Worm (Caenorhabditis elegans) whole organism, L4 larva: ENCODE results near the gene bed-3.

ENCODE experiments used
- F26F4.8 ChIP-seq: fragments of 200-800 bp; sonication (Bioruptor generic); conservative IDR thresholded peaks from 2 replicates; pipeline ENCODE4 v1.3.6; 2022; ENCODE audit warnings: missing genetic modification characterization, missing compliant biosample characterization
- F49E8.2 ChIP-seq: sonication (generic microtip); optimal IDR thresholded peaks from 2 replicates; lab custom pipeline; 2016; ENCODE audit warnings: missing compliant biosample characterization, mild to moderate bottlenecking, missing genetic modification characterization, borderline replicate concordance
- R02D3.7 ChIP-seq: fragments of 150-350 bp; sonication (generic microtip); optimal IDR thresholded peaks from 3 replicates; lab custom pipeline; 2014; ENCODE audit warnings: missing biosample characterization, missing genetic modification characterization
- Y105C5A.15 ChIP-seq: fragments of 200-800 bp; sonication (Bioruptor generic); IDR thresholded peaks from 2 replicates; pipeline ENCODE4 v1.3.6; 2022; ENCODE audit warnings: missing genetic modification characterization, missing compliant biosample characterization
- Y5F2A.4 ChIP-seq: fragments of 200-800 bp; sonication (Bioruptor generic); optimal IDR thresholded peaks from 2 replicates; lab custom pipeline; 2018; ENCODE audit warnings: mild to moderate bottlenecking, missing genetic modification characterization, missing compliant biosample characterization
- ama-1 ChIP-seq: fragments of 150-350 bp; optimal IDR thresholded peaks from 2 replicates; lab custom pipeline; 2014; ENCODE audit warnings: inconsistent platforms, mixed read lengths
- ceh-20 ChIP-seq: fragments of 200-800 bp; sonication (Bioruptor generic); IDR thresholded peaks from 2 replicates; pipeline ENCODE4 v1.3.6; 2022; ENCODE audit warnings: missing genetic modification reagents, missing genetic modification characterization, missing compliant biosample characterization
- ctbp-1 ChIP-seq: fragments of 200-800 bp; sonication (Bioruptor generic); IDR thresholded peaks from 2 replicates; pipeline ENCODE4 v1.3.6; 2022; ENCODE audit warnings: missing genetic modification reagents, missing genetic modification characterization, missing compliant biosample characterization
- daf-16 ChIP-seq, 3 experiments: sonication (generic microtip); optimal IDR thresholded peaks; 2 replicates each; lab custom pipeline; 2016 to 2017; ENCODE audit warnings: missing genetic modification characterization in 3 of 3, missing genetic modification reagents in 3 of 3, mild to moderate bottlenecking in 2 of 3, missing compliant biosample characterization in 2 of 3, missing biosample characterization in 1 of 3, moderate library complexity in 1 of 3
- dmd-6 ChIP-seq: fragments of 200-800 bp; sonication (Bioruptor generic); IDR thresholded peaks from 2 replicates; pipeline ENCODE4 v1.3.6; 2022; ENCODE audit warnings: missing genetic modification reagents, missing genetic modification characterization, missing compliant biosample characterization
- dve-1 ChIP-seq: sonication (generic microtip); optimal IDR thresholded peaks from 2 replicates; lab custom pipeline; 2017; ENCODE audit warnings: antibody characterized with exemption, mild to moderate bottlenecking, missing genetic modification characterization, missing compliant biosample characterization; ENCODE audit not compliant: insufficient read depth
- fkh-10 ChIP-seq: fragments of 150-350 bp; optimal IDR thresholded peaks from 2 replicates; lab custom pipeline; 2014; ENCODE audit warnings: missing biosample characterization, missing genetic modification reagents, missing genetic modification characterization
- gei-8 ChIP-seq: fragments of 200-800 bp; sonication (Bioruptor generic); optimal IDR thresholded peaks from 2 replicates; lab custom pipeline; 2018; ENCODE audit warnings: mild to moderate bottlenecking, missing genetic modification characterization, missing compliant biosample characterization
- hlh-11 ChIP-seq: fragments of 200-800 bp; sonication (Bioruptor generic); optimal IDR thresholded peaks from 2 replicates; lab custom pipeline; 2018; ENCODE audit warnings: mild to moderate bottlenecking, missing genetic modification characterization, missing compliant biosample characterization
- hlh-30 ChIP-seq: sonication (generic microtip); optimal IDR thresholded peaks from 2 replicates; lab custom pipeline; 2017; ENCODE audit warnings: antibody characterized with exemption, mild to moderate bottlenecking, missing genetic modification characterization, missing compliant biosample characterization; ENCODE audit not compliant: insufficient read depth
- lim-7 ChIP-seq: fragments of 200-800 bp; sonication (Bioruptor generic); IDR thresholded peaks from 2 replicates; pipeline ENCODE4 v1.3.6; 2022; ENCODE audit warnings: missing genetic modification characterization, missing compliant biosample characterization
- lin-1 ChIP-seq: fragments of 200-800 bp; sonication (Bioruptor generic); IDR thresholded peaks from 2 replicates; pipeline ENCODE4 v1.3.6; 2022; ENCODE audit warnings: missing genetic modification reagents, missing genetic modification characterization, missing compliant biosample characterization
- lin-15B ChIP-seq: fragments of 150-350 bp; sonication (generic microtip); optimal IDR thresholded peaks from 3 replicates; lab custom pipeline; 2014; ENCODE audit warnings: missing biosample characterization, missing genetic modification characterization
- lir-3 ChIP-seq: sonication (generic microtip); optimal IDR thresholded peaks from 2 replicates; lab custom pipeline; 2016; ENCODE audit warnings: mild to moderate bottlenecking, missing genetic modification characterization, missing compliant biosample characterization
- lsy-2 ChIP-seq, 2 experiments: fragments of 150-350 bp in 1 of 2; sonication (generic microtip) in 1 of 2; optimal IDR thresholded peaks; 2 replicates each; lab custom pipeline; 2014 to 2017; ENCODE audit warnings: missing biosample characterization in 2 of 2, missing genetic modification characterization in 2 of 2
- mdl-1 ChIP-seq, 2 experiments: fragments of 150-350 bp in 1 of 2; sonication (generic microtip) in 1 of 2; optimal IDR thresholded peaks; 2 replicates each; lab custom pipeline; 2014 to 2017; ENCODE audit warnings: missing biosample characterization in 2 of 2, missing genetic modification characterization in 2 of 2
- mep-1 ChIP-seq: fragments of 150-350 bp; sonication (generic microtip); optimal IDR thresholded peaks from 3 replicates; lab custom pipeline; 2014; ENCODE audit warnings: missing biosample characterization, missing genetic modification characterization
- mes-2 ChIP-seq: sonication (generic microtip); optimal IDR thresholded peaks from 2 replicates; lab custom pipeline; 2016; ENCODE audit warnings: missing genotype, mild to moderate bottlenecking, missing genetic modification characterization, missing compliant biosample characterization; ENCODE audit not compliant: poor library complexity, severe bottlenecking
- mxl-2 ChIP-seq: fragments of 200-800 bp; sonication (Bioruptor generic); conservative IDR thresholded peaks from 2 replicates; pipeline ENCODE4 v1.3.6; 2022; ENCODE audit warnings: missing genetic modification reagents, missing genetic modification characterization, missing compliant biosample characterization
- mxl-3 ChIP-seq: fragments of 200-800 bp; sonication (Bioruptor generic); optimal IDR thresholded peaks from 2 replicates; lab custom pipeline; 2018; ENCODE audit warnings: mild to moderate bottlenecking, missing genetic modification characterization, missing compliant biosample characterization
- nhr-25 ChIP-seq: sonication (generic microtip); optimal IDR thresholded peaks from 2 replicates; lab custom pipeline; 2017; ENCODE audit warnings: missing genetic modification characterization, mild to moderate bottlenecking, missing compliant biosample characterization, antibody characterized with exemption, moderate library complexity, borderline replicate concordance; ENCODE audit not compliant: insufficient read depth
- nhr-28 ChIP-seq: fragments of 150-350 bp; optimal IDR thresholded peaks from 2 replicates; lab custom pipeline; 2014; ENCODE audit warnings: missing biosample characterization, missing genetic modification characterization
- nhr-42 ChIP-seq: fragments of 200-800 bp; sonication (Bioruptor generic); IDR thresholded peaks from 2 replicates; pipeline ENCODE4 v1.3.6; 2022; ENCODE audit warnings: missing genetic modification characterization, missing compliant biosample characterization
- nhr-6 ChIP-seq: fragments of 150-350 bp; optimal IDR thresholded peaks from 2 replicates; lab custom pipeline; 2014; ENCODE audit warnings: missing biosample characterization, missing genetic modification characterization
- pqm-1 ChIP-seq: sonication (generic microtip); optimal IDR thresholded peaks from 2 replicates; lab custom pipeline; 2017; ENCODE audit warnings: missing biosample characterization, missing genetic modification characterization
- sdz-12 ChIP-seq: fragments of 200-800 bp; sonication (Bioruptor generic); optimal IDR thresholded peaks from 2 replicates; lab custom pipeline; 2018; ENCODE audit warnings: mild to moderate bottlenecking, missing genetic modification characterization, missing compliant biosample characterization
- tag-97 ChIP-seq: fragments of 200-800 bp; sonication (Bioruptor generic); IDR thresholded peaks from 2 replicates; pipeline ENCODE4 v1.3.6; 2022; ENCODE audit warnings: missing genetic modification characterization, missing compliant biosample characterization
- tra-1 ChIP-seq: fragments of 200-800 bp; sonication (Bioruptor generic); IDR thresholded peaks from 2 replicates; pipeline ENCODE4 v1.3.6; 2022; ENCODE audit warnings: missing genetic modification reagents, missing genetic modification characterization, missing compliant biosample characterization
- unc-62 ChIP-seq, 3 experiments: fragments of 150-350 bp in 1 of 3; sonication (generic microtip); optimal IDR thresholded peaks in 2 of 3; peaks in 1 of 3; 1 replicate in 1 of 3; 2 replicates in 2 of 3; lab custom pipeline; 2014 to 2017; ENCODE audit warnings: missing biosample characterization in 3 of 3, missing genetic modification characterization in 3 of 3, missing genetic modification reagents in 3 of 3, missing genotype in 1 of 3
- vab-7 ChIP-seq: fragments of 200-800 bp; sonication (Bioruptor generic); IDR thresholded peaks from 2 replicates; pipeline ENCODE4 v1.3.6; 2022; ENCODE audit warnings: missing genetic modification reagents, missing genetic modification characterization, missing compliant biosample characterization
- zfp-2 ChIP-seq: sonication (generic microtip); optimal IDR thresholded peaks from 2 replicates; lab custom pipeline; 2016; ENCODE audit warnings: mild to moderate bottlenecking, missing genetic modification characterization, missing compliant biosample characterization
- zip-11 ChIP-seq: fragments of 200-800 bp; sonication (Bioruptor generic); IDR thresholded peaks from 2 replicates; pipeline ENCODE4 v1.3.6; 2022; ENCODE audit warnings: missing genetic modification characterization, missing compliant biosample characterization
- zip-2 ChIP-seq: fragments of 150-350 bp; optimal IDR thresholded peaks from 2 replicates; lab custom pipeline; 2014; ENCODE audit warnings: missing biosample characterization, missing genetic modification characterization

Gene bed-3

DNA sequence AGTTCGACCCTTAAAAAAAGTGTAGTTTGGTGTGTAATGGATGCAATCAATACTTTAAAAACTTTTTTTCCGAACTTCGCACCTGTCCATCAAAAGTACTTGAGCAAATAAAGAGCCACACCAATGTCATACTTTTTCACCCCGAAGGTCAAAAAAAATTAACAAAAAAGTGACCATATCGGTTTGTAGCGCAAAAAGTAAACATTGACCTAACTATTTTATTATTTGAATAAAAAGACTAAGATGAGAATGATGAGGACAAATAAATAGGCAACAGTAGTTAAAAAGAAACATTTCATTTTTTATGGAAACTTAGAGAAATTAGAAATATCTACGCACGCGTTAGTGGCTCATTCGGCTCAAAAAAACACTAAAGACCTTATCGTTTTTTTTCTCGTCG is 47.0 kb upstream of the bed-3 start:
- no peak for TF ChIP-seq sdz-12 (GFP tag; lab: Kevin White, UChicago)
- TF ChIP-seq ama-1 (lab: Kevin White, UChicago): no peak
- no peak for TF ChIP-seq F26F4.8
- TF ChIP-seq mxl-3 (GFP tag; lab: Kevin White, UChicago): no peak
- no peak for TF ChIP-seq nhr-6 (tag; lab: Kevin White, UChicago)
- no peak for TF ChIP-seq ceh-20 (GFP tag; lab: Robert Waterston, UW)
- no peak for TF ChIP-seq mxl-2
- TF ChIP-seq lin-15B (tag; lab: Kevin White, UChicago): no peak
- no peak for TF ChIP-seq R02D3.7
- TF ChIP-seq zip-2 (tag; lab: Kevin White, UChicago): no peak

- TF ChIP-seq Y5F2A.4 (GFP tag; lab: Kevin White, UChicago) (no peak), ctbp-1 (GFP tag; lab: Robert Waterston, UW) (no peak)
- TF ChIP-seq, all 104 proteins: peak for 0
Observed at ce11 chrIV:9872210-9872609, 44.1 kb upstream of the bed-3 start.

- peak; percentile 69 for TF ChIP-seq pqm-1 (tag; lab: Kevin White, UChicago)
- peak; percentile 30 for TF ChIP-seq mep-1
- no peak for TF ChIP-seq tra-1 (GFP tag; lab: Robert Waterston, UW)
- no peak for TF ChIP-seq lin-15B (tag; lab: Kevin White, UChicago)
- TF ChIP-seq mdl-1 (tag; optimal IDR thresholded peaks at IDR 0.05; lab: Kevin White, UChicago): peak in 1 of 2 experiments; percentile 44
- TF ChIP-seq vab-7 (GFP tag; lab: Robert Waterston, UW): no peak
- no peak for TF ChIP-seq nhr-25 (tag; lab: Kevin White, UChicago)
- TF ChIP-seq Y105C5A.15 (GFP tag; lab: Robert Waterston, UW): no peak
- peak in 1 of 2 experiments; percentile 51 for TF ChIP-seq unc-62 (GFP tag; optimal IDR thresholded peaks at IDR 0.05 in 1 of 2; lab: Kevin White, UChicago)
- TF ChIP-seq unc-62 (tag; optimal IDR thresholded peaks at IDR 0.05; lab: Kevin White, UChicago): no peak
- TF ChIP-seq mxl-3 (GFP tag; lab: Kevin White, UChicago): no peak
- TF ChIP-seq dmd-6: peak; percentile 46; the same call in 1 of the 2 replicates
- peak; percentile 43 for TF ChIP-seq hlh-30
- peak; percentile 47 for TF ChIP-seq hlh-11 (tag; lab: Kevin White, UChicago)
- TF ChIP-seq tag-97: no peak
- TF ChIP-seq lin-1: no peak
- no peak for TF ChIP-seq daf-16 (GFP tag; optimal IDR thresholded peaks at IDR 0.05; lab: Kevin White, UChicago)
- TF ChIP-seq daf-16 (tag; optimal IDR thresholded peaks at IDR 0.05; lab: Kevin White, UChicago): peak; percentile 85
- TF ChIP-seq dve-1 (tag; lab: Kevin White, UChicago): peak; percentile 64
- TF ChIP-seq zip-11 (GFP tag; lab: Robert Waterston, UW): no peak
- no peak for TF ChIP-seq nhr-42 (GFP tag; lab: Robert Waterston, UW)
- TF ChIP-seq F49E8.2 (tag; lab: Kevin White, UChicago): no peak
- TF ChIP-seq fkh-10 (GFP tag; lab: Kevin White, UChicago): no peak
- no peak for TF ChIP-seq lir-3 (tag; lab: Kevin White, UChicago)
- no peak for TF ChIP-seq zfp-2
- peak in 1 of 2 experiments; percentile 19 for TF ChIP-seq lsy-2 (tag; optimal IDR thresholded peaks at IDR 0.05; lab: Kevin White, UChicago)
- TF ChIP-seq lim-7 (GFP tag; lab: Robert Waterston, UW): no peak
- TF ChIP-seq mes-2 (tag; lab: Kevin White, UChicago): peak; percentile 9
- TF ChIP-seq gei-8: no peak
- peak; percentile 73 for TF ChIP-seq nhr-28
Observed at ce11 chrIV:9872786-9873185, 43.5 kb upstream of the bed-3 start.
